Fruit fly (Drosophila melanogaster): ENCODE data around the gene Hsp67Bc.
A peak's percentile ranks its signal among the peaks of the same experiment; 100 is the strongest.

The Hsp67Bc gene

dm6 chr3L:9420054-9420818 lies 47.9 kb upstream of the Hsp67Bc start (continued):
- TF ChIP-seq CG13775 (GFP tag; optimal IDR thresholded peaks at IDR 0.05) (peak; percentile 23), ind (GFP tag; optimal IDR thresholded peaks at IDR 0.05) (peak; percentile 31), CG10267 (tag; optimal IDR thresholded peaks at IDR 0.05) (peak; percentile 4), shn (GFP tag; optimal IDR thresholded peaks at IDR 0.05) (no peak), CG18011 (GFP tag; optimal IDR thresholded peaks at IDR 0.05) (no peak), vvl (GFP tag; IDR thresholded peaks at IDR 0.05) (peak; percentile 65), gsb (GFP tag; IDR thresholded peaks at IDR 0.05) (no peak), CG10366 (GFP tag; IDR thresholded peaks at IDR 0.05) (peak; percentile 40), sens (GFP tag) (peak; percentile 87), CG5953 (GFP tag; IDR thresholded peaks at IDR 0.05) (0 out of 2 replicates have a peak, but pooled peaks have one; percentile 12), pum (GFP tag; optimal IDR thresholded peaks at IDR 0.05) (peak; percentile 12), CG16863 (GFP tag; optimal IDR thresholded peaks at IDR 0.05) (peak; percentile 7), caup (GFP tag; optimal IDR thresholded peaks at IDR 0.05; ENCODE audit: severe bottlenecking) (peak; percentile 17), CG30403 (GFP tag; optimal IDR thresholded peaks at IDR 0.05) (peak; percentile 38), corto (GFP tag; optimal IDR thresholded peaks at IDR 0.05) (peak; percentile 82), CG43689 (GFP tag; IDR thresholded peaks at IDR 0.05) (peak; percentile 53; the same call in 1 of the 2 replicates), tx (GFP tag; optimal IDR thresholded peaks at IDR 0.05) (peak; percentile 4), Bteb2 (GFP tag; optimal IDR thresholded peaks at IDR 0.05) (peak; percentile 16), Fer3 (tag; optimal IDR thresholded peaks at IDR 0.05) (peak; percentile 29), D19A (tag; optimal IDR thresholded peaks at IDR 0.05) (peak; percentile 47), row (GFP tag; IDR thresholded peaks at IDR 0.05) (peak; percentile 75), CG7556 (GFP tag; optimal IDR thresholded peaks at IDR 0.05) (peak; percentile 62), tap (tag; optimal IDR thresholded peaks at IDR 0.05) (peak; percentile 44), pan (optimal IDR thresholded peaks at IDR 0.05) (no peak), pan (GFP tag; optimal IDR thresholded peaks at IDR 0.05 in 1 of 2, IDR thresholded peaks at IDR 0.05 in 1 of 2) (peak in 1 of 2 experiments; percentile 63), seq (GFP tag; IDR thresholded peaks at IDR 0.05) (peak; percentile 58; the same call in 1 of the 2 replicates), CG9932 (GFP tag; IDR thresholded peaks at IDR 0.05) (no peak), lbe (GFP tag; optimal IDR thresholded peaks at IDR 0.05) (peak; percentile 92), nom (GFP tag; optimal IDR thresholded peaks at IDR 0.05) (peak; percentile 90), zfh1 (GFP tag; IDR thresholded peaks at IDR 0.05) (0 out of 3 replicates have a peak, but pooled peaks have one; percentile 16), sc (optimal IDR thresholded peaks at IDR 0.05) (no peak), sc (GFP tag; optimal IDR thresholded peaks at IDR 0.05) (peak; percentile 10), ci (GFP tag; IDR thresholded peaks at IDR 0.05) (peak; percentile 84), Meics (GFP tag; optimal IDR thresholded peaks at IDR 0.05) (peak; percentile 30), lab (GFP tag; optimal IDR thresholded peaks at IDR 0.05) (peak; percentile 68), CG12219 (GFP tag; optimal IDR thresholded peaks at IDR 0.05) (peak; percentile 22), CG17359 (tag; optimal IDR thresholded peaks at IDR 0.05) (peak; percentile 66), CG34224 (GFP tag; IDR thresholded peaks at IDR 0.05; ENCODE audit: partially characterized antibody) (no peak), da (GFP tag; optimal IDR thresholded peaks at IDR 0.05) (no peak), br (optimal IDR thresholded peaks at IDR 0.05) (no peak), Ptx1 (GFP tag; IDR thresholded peaks at IDR 0.05) (peak; percentile 65), CG11695 (GFP tag; IDR thresholded peaks at IDR 0.05) (peak; percentile 74; the same call in 2 of the 3 replicates), Xrp1 (GFP tag; IDR thresholded peaks at IDR 0.05) (peak; percentile 63; the same call in 1 of the 2 replicates), CG13424 (tag; optimal IDR thresholded peaks at IDR 0.05) (peak; percentile 54), Hsf (GFP tag; optimal IDR thresholded peaks at IDR 0.05) (peak; percentile 25), CG15479 (GFP tag; optimal IDR thresholded peaks at IDR 0.05) (no peak), chif (GFP tag; optimal IDR thresholded peaks at IDR 0.05) (peak in 1 of 2 experiments; percentile 28), CG17328 (GFP tag; IDR thresholded peaks at IDR 0.05) (peak; percentile 69), CG10979 (tag; optimal IDR thresholded peaks at IDR 0.05) (peak; percentile 5), CG9797 (GFP tag; optimal IDR thresholded peaks at IDR 0.05) (no peak)

Data from whole organism, embryonic.